Worm (Caenorhabditis elegans) whole organism, late embryonic: ENCODE data around the gene flor-1.

Experiments used
- fkh-10 ChIP-seq: fragments of 150-350 bp; optimal IDR thresholded peaks from 2 replicates; lab custom pipeline; 2014; ENCODE audit warnings: missing biosample characterization, missing genetic modification reagents, missing genetic modification characterization
- madf-2 ChIP-seq: sonication (generic microtip); optimal IDR thresholded peaks from 2 replicates; lab custom pipeline; 2017; ENCODE audit warnings: missing genetic modification characterization, missing compliant biosample characterization
- nfya-1 ChIP-seq: sonication (generic microtip); optimal IDR thresholded peaks from 2 replicates; lab custom pipeline; 2017; ENCODE audit warnings: missing genetic modification characterization, mild to moderate bottlenecking, missing compliant biosample characterization, antibody characterized with exemption, moderate library complexity
- pqm-1 ChIP-seq: sonication (generic microtip); optimal IDR thresholded peaks from 2 replicates; lab custom pipeline; 2016; ENCODE audit warnings: missing genetic modification characterization, missing compliant biosample characterization

ce11 chrV:15088613-15089012 lies 30.8 kb downstream of the flor-1 start, which contains the start of gene C01G10.18:
- no peak for TF ChIP-seq madf-2 (tag; lab: Kevin White, UChicago)
- no peak for TF ChIP-seq nfya-1 (tag; lab: Kevin White, UChicago)
- no peak for TF ChIP-seq fkh-10 (GFP tag; lab: Kevin White, UChicago)
- TF ChIP-seq pqm-1 (tag; lab: Kevin White, UChicago): no peak
